Worm (Caenorhabditis elegans) whole organism, mixed stage, embryonic: Measurements from ENCODE around the gene pigs-1.

Experiments
- M03D4.4 ChIP-seq: sonication (generic microtip); optimal IDR thresholded peaks from 2 replicates; lab custom pipeline; 2017; ENCODE audit warnings: mild to moderate bottlenecking, missing genetic modification characterization, missing compliant biosample characterization
- bed-3 ChIP-seq: fragments of 200-800 bp; sonication (Bioruptor generic); optimal IDR thresholded peaks from 3 replicates; lab custom pipeline; 2018; ENCODE audit warnings: mild to moderate bottlenecking, missing genetic modification characterization, moderate library complexity, missing compliant biosample characterization
- blmp-1 ChIP-seq: fragments of 150-350 bp; optimal IDR thresholded peaks from 2 replicates; lab custom pipeline; 2014; ENCODE audit warnings: missing biosample characterization, missing genetic modification characterization
- ceh-43 ChIP-seq: fragments of 200-800 bp; sonication (Bioruptor generic); optimal IDR thresholded peaks from 2 replicates; lab custom pipeline; 2018; ENCODE audit warnings: mild to moderate bottlenecking, missing genetic modification characterization, moderate library complexity, missing compliant biosample characterization
- ceh-83 ChIP-seq: fragments of 200-800 bp; sonication (Bioruptor generic); optimal IDR thresholded peaks from 2 replicates; lab custom pipeline; 2018; ENCODE audit warnings: mild to moderate bottlenecking, missing genetic modification characterization, missing compliant biosample characterization
- ces-1 ChIP-seq: fragments of 150-350 bp; optimal IDR thresholded peaks from 2 replicates; lab custom pipeline; 2014; ENCODE audit warnings: missing biosample characterization, missing genetic modification reagents, missing genetic modification characterization
- cnd-1 ChIP-seq: fragments of 200-800 bp; sonication (Bioruptor generic); optimal IDR thresholded peaks from 2 replicates; lab custom pipeline; 2018; ENCODE audit warnings: mild to moderate bottlenecking, missing genetic modification characterization, missing compliant biosample characterization
- flh-1 ChIP-seq: fragments of 200-800 bp; sonication (Bioruptor generic); optimal IDR thresholded peaks from 2 replicates; lab custom pipeline; 2018; ENCODE audit warnings: mild to moderate bottlenecking, missing genetic modification characterization, moderate library complexity, missing compliant biosample characterization
- hlh-1 ChIP-seq: fragments of 150-350 bp; optimal IDR thresholded peaks from 2 replicates; lab custom pipeline; 2014; ENCODE audit warnings: missing biosample characterization, missing genetic modification reagents, missing genetic modification characterization
- lin-13 ChIP-seq: fragments of 150-350 bp; optimal IDR thresholded peaks from 2 replicates; lab custom pipeline; 2014; ENCODE audit warnings: missing biosample characterization, missing genetic modification characterization
- lin-32 ChIP-seq: fragments of 200-800 bp; sonication (Bioruptor generic); optimal IDR thresholded peaks from 2 replicates; lab custom pipeline; 2018; ENCODE audit warnings: mild to moderate bottlenecking, missing genetic modification characterization, missing compliant biosample characterization
- lsy-2 ChIP-seq: fragments of 150-350 bp; optimal IDR thresholded peaks from 2 replicates; lab custom pipeline; 2014; ENCODE audit warnings: missing biosample characterization, missing genetic modification characterization
- mab-5 ChIP-seq: fragments of 150-350 bp; optimal IDR thresholded peaks from 2 replicates; lab custom pipeline; 2014; ENCODE audit warnings: missing biosample characterization, missing genetic modification characterization
- mep-1 ChIP-seq: fragments of 150-350 bp; optimal IDR thresholded peaks from 2 replicates; lab custom pipeline; 2017; ENCODE audit warnings: missing biosample characterization, missing genetic modification reagents, missing genetic modification characterization, inconsistent platforms
- mls-2 ChIP-seq: sonication (generic microtip); optimal IDR thresholded peaks from 2 replicates; lab custom pipeline; 2016; ENCODE audit warnings: mild to moderate bottlenecking, missing genetic modification characterization, moderate library complexity, missing compliant biosample characterization
- nhr-12 ChIP-seq: fragments of 150-350 bp; optimal IDR thresholded peaks from 2 replicates; lab custom pipeline; 2014; ENCODE audit warnings: missing biosample characterization, missing genetic modification characterization
- nhr-2 ChIP-seq: fragments of 150-350 bp; optimal IDR thresholded peaks from 2 replicates; lab custom pipeline; 2014; ENCODE audit warnings: missing biosample characterization, missing genetic modification characterization
- nhr-237 ChIP-seq: fragments of 150-350 bp; optimal IDR thresholded peaks from 2 replicates; lab custom pipeline; 2014; ENCODE audit warnings: missing biosample characterization, missing genetic modification characterization
- nhr-28 ChIP-seq: fragments of 150-350 bp; optimal IDR thresholded peaks from 2 replicates; lab custom pipeline; 2014; ENCODE audit warnings: missing biosample characterization, missing genetic modification characterization
- nhr-76 ChIP-seq: sonication (generic microtip); optimal IDR thresholded peaks from 2 replicates; lab custom pipeline; 2017; ENCODE audit warnings: missing biosample characterization, missing genetic modification characterization
- pha-4 ChIP-seq: fragments of 150-350 bp; optimal IDR thresholded peaks from 2 replicates; lab custom pipeline; 2018; ENCODE audit warnings: missing biosample characterization, missing genetic modification reagents, missing genetic modification characterization
- sem-2 ChIP-seq: fragments of 200-800 bp; sonication (Bioruptor generic); optimal IDR thresholded peaks from 2 replicates; lab custom pipeline; 2018; ENCODE audit warnings: mild to moderate bottlenecking, missing genetic modification characterization, missing compliant biosample characterization
- snpc-4 ChIP-seq: fragments of 150-350 bp; optimal IDR thresholded peaks from 2 replicates; lab custom pipeline; 2014; ENCODE audit warnings: missing biosample characterization, missing genetic modification characterization
- sptf-1 ChIP-seq: sonication (generic microtip); optimal IDR thresholded peaks from 2 replicates; lab custom pipeline; 2017; ENCODE audit warnings: mild to moderate bottlenecking, missing genetic modification characterization, moderate library complexity, missing compliant biosample characterization
- tbx-8 ChIP-seq: fragments of 200-800 bp; sonication (Bioruptor generic); optimal IDR thresholded peaks from 2 replicates; lab custom pipeline; 2018; ENCODE audit warnings: mild to moderate bottlenecking, missing genetic modification characterization, moderate library complexity, missing compliant biosample characterization
- unc-120 ChIP-seq: sonication (generic microtip); optimal IDR thresholded peaks from 2 replicates; lab custom pipeline; 2017; ENCODE audit warnings: missing genetic modification characterization, missing compliant biosample characterization; ENCODE audit not compliant: poor library complexity, severe bottlenecking
- unc-39 ChIP-seq: fragments of 150-350 bp; optimal IDR thresholded peaks from 2 replicates; lab custom pipeline; 2014; ENCODE audit warnings: missing biosample characterization, missing genetic modification characterization
- unc-62 ChIP-seq: fragments of 150-350 bp; optimal IDR thresholded peaks from 2 replicates; lab custom pipeline; 2014; ENCODE audit warnings: missing biosample characterization, missing genetic modification reagents, missing genetic modification characterization
- zip-8 ChIP-seq: fragments of 150-350 bp; optimal IDR thresholded peaks from 2 replicates; lab custom pipeline; 2014; ENCODE audit warnings: missing biosample characterization, missing genetic modification characterization
- ztf-11 ChIP-seq: fragments of 150-350 bp; optimal IDR thresholded peaks from 2 replicates; lab custom pipeline; 2014; ENCODE audit warnings: missing biosample characterization, missing genetic modification characterization

Gene pigs-1

ce11 chrIV:10115142-10115541 is 33.7 kb downstream of the pigs-1 start, which contains the start of gene C04G2.10:
C04G2.10 (plus strand) TSS chrIV:10115442.
- no peak for TF ChIP-seq mls-2
- TF ChIP-seq, all 35 proteins: peak for 0

DNA sequence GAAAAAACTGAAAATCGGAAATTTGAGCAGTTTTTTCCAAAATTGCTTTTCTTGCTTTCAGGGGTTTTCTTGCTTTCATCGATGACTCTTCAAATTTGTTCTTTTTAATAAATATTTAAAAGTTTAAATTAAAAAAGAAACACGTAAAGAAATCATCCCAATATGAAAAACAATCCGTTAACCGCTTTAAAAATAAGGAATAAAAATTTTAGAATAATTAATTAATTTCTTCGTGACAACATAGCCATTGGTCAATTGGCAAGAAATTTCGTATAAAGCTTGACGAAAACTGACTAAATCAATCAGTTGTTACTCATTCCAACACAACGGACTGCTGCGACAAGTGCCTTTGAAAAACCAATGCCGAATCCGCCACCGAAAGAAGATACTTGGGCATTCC is 36.3 kb downstream of the pigs-1 start, which contains the start of gene nsph-3.2:
Gene nsph-3.2 (plus strand): TSS at position 301 of the 400 bp plus-strand sequence.
- TF ChIP-seq ces-1, result no peak
- no peak for TF ChIP-seq nhr-76
- no peak for TF ChIP-seq flh-1 (GFP tag; lab: Kevin White, UChicago)
- no peak for TF ChIP-seq mab-5 (tag; lab: Kevin White, UChicago)
- no peak for TF ChIP-seq snpc-4 (tag; lab: Kevin White, UChicago)
- TF ChIP-seq ceh-43 (GFP tag; lab: Kevin White, UChicago), result no peak
- no peak for TF ChIP-seq lin-32 (GFP tag; lab: Kevin White, UChicago)
- no peak for TF ChIP-seq sem-2 (GFP tag; lab: Kevin White, UChicago)
- TF ChIP-seq zip-8 (tag; lab: Kevin White, UChicago), result no peak
- TF ChIP-seq M03D4.4 (tag; lab: Kevin White, UChicago), result no peak
- TF ChIP-seq nhr-12 (tag; lab: Kevin White, UChicago), result no peak
- no peak for TF ChIP-seq unc-39 (tag; lab: Kevin White, UChicago)
- no peak for TF ChIP-seq nhr-237
- TF ChIP-seq lsy-2 (tag; lab: Kevin White, UChicago), result no peak
- no peak for TF ChIP-seq lin-13 (tag; lab: Kevin White, UChicago)
- no peak for TF ChIP-seq nhr-28 (tag; lab: Kevin White, UChicago)
- TF ChIP-seq unc-120, result no peak
- TF ChIP-seq mep-1, result no peak
- no peak for TF ChIP-seq bed-3 (GFP tag; lab: Kevin White, UChicago)

DNA sequence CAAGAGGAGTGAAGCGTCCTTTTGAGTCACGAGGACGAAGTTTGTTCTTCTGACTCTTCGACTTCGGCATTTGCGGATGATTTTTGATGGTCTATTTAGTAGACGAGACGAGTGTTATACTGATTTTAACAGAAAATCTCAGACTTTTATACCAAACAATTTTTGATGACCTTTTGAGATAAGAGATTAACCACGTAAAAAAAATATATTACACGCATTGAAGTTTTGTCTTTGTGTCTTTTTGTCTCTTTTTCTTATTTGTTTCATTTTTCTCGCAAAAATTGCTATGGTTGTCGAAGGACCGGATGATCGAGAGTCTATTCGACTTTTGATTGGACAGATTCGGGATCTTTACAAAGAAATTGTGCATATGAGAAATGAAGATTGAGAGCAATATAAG is 37.4 kb downstream of the pigs-1 start, which contains the start of gene spch-1:
Gene spch-1 (minus strand): TSS at position 101 of the 400 bp plus-strand sequence.
- TF ChIP-seq pha-4 (tag; lab: Kevin White, UChicago) (no peak), bed-3 (GFP tag; lab: Kevin White, UChicago) (no peak), ztf-11 (tag; lab: Kevin White, UChicago) (no peak), sptf-1 (tag; lab: Kevin White, UChicago) (no peak), ces-1 (no peak), unc-62 (no peak), nhr-237 (no peak)

DNA sequence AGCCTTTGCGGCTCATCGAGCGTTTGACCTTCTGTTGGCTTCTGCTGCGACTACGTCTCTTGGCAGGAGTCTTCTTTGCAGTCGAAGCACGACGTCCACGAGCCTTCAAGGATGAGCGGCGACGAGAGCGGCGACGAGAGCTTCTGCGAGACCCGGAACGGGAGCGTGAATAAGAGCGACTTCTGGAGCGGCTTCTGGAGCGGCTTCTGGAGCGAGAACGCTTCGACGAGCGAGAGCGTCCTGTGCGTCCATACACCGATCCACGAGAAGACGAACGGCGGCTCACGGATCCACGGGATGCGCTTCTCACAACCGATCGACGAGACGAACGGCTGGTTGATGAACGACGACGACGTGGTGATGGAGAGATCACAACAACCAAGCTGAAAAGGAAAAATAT is 38.0 kb downstream of the pigs-1 start:
- TF ChIP-seq flh-1 (GFP tag; lab: Kevin White, UChicago), result no peak

- TF ChIP-seq snpc-4 (tag; lab: Kevin White, UChicago) (no peak), blmp-1 (tag; lab: Kevin White, UChicago) (no peak), zip-8 (tag; lab: Kevin White, UChicago) (no peak), ceh-83 (GFP tag; lab: Kevin White, UChicago) (no peak), cnd-1 (tag; lab: Kevin White, UChicago) (no peak), mab-5 (tag; lab: Kevin White, UChicago) (no peak), tbx-8 (no peak), bed-3 (GFP tag; lab: Kevin White, UChicago) (no peak), ces-1 (no peak), nhr-76 (no peak), sptf-1 (tag; lab: Kevin White, UChicago) (no peak), M03D4.4 (tag; lab: Kevin White, UChicago) (no peak), hlh-1 (no peak), unc-62 (no peak), nhr-2 (tag; lab: Kevin White, UChicago) (no peak)
These were observed 38.4 kb downstream of the pigs-1 start, which contains the start of gene egl-38 for ce11 chrIV:10110417-10110816. egl-38 (minus strand) TSS chrIV:10110517.
